Fruit fly (Drosophila melanogaster): ENCODE results near the gene CG13065.

CG13065 gene

dm6 chr3L:16313985-16314384, 36.8 kb downstream of the CG13065 start, which contains the start of gene CG13062:
Gene CG13062 (plus strand): TSS chr3L:16314285.
- TF ChIP-seq insv (optimal IDR thresholded peaks at IDR 0.05): no peak
- no peak for TF ChIP-seq Myc (optimal IDR thresholded peaks at IDR 0.05)
- TF ChIP-seq psq (optimal IDR thresholded peaks at IDR 0.05): no peak
- TF ChIP-seq h (optimal IDR thresholded peaks at IDR 0.05): no peak
- TF ChIP-seq ttk (optimal IDR thresholded peaks at IDR 0.05): no peak

DNA sequence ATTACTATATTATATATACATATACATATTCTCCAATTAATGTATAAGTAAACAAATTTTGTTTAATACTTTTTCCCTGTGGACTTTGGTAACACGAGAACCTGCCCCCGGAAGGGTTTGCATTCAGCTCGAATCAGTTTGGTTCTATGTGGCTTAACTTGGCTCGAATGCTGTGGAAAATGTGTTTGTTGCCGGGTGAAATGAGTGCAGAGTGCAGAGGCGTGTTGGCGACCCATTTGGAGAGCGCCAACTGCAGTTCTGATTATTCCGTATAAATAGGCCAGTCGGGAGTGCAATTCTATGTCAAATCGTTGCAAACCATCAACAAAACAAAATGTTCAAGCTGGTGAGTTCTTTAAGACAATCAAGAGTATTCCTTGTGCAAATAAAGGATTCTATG, 40.5 kb downstream of the CG13065 start, which contains the start of gene Nplp3:
Gene Nplp3 (plus strand): TSS at position 301 of the 400 bp plus-strand sequence.
- no peak for TF ChIP-seq Sin3A (optimal IDR thresholded peaks at IDR 0.05)
- TF ChIP-seq psq (optimal IDR thresholded peaks at IDR 0.05): no peak
- no peak for TF ChIP-seq ttk (optimal IDR thresholded peaks at IDR 0.05)
- no peak for TF ChIP-seq h (optimal IDR thresholded peaks at IDR 0.05)
- no peak for TF ChIP-seq Myc (optimal IDR thresholded peaks at IDR 0.05)
- TF ChIP-seq insv (optimal IDR thresholded peaks at IDR 0.05): no peak

- TF ChIP-seq psq (optimal IDR thresholded peaks at IDR 0.05) (no peak), Sin3A (optimal IDR thresholded peaks at IDR 0.05) (no peak), h (optimal IDR thresholded peaks at IDR 0.05) (no peak), ttk (optimal IDR thresholded peaks at IDR 0.05) (no peak), Myc (optimal IDR thresholded peaks at IDR 0.05) (no peak), insv (optimal IDR thresholded peaks at IDR 0.05) (no peak)
Observed at dm6 chr3L:16319399-16319906, 42.2 kb downstream of the CG13065 start, which contains the start of the genes CG13041 and CG13060. Gene CG13041 (minus strand): TSS chr3L:16319526. Gene CG13060 (plus strand): TSS chr3L:16319856.

- TF ChIP-seq insv (optimal IDR thresholded peaks at IDR 0.05) (no peak), Myc (optimal IDR thresholded peaks at IDR 0.05) (no peak), h (optimal IDR thresholded peaks at IDR 0.05) (no peak), psq (optimal IDR thresholded peaks at IDR 0.05) (no peak), Sin3A (optimal IDR thresholded peaks at IDR 0.05) (no peak), ttk (optimal IDR thresholded peaks at IDR 0.05) (no peak)
Observed at dm6 chr3L:16321172-16321571, 43.9 kb downstream of the CG13065 start, which contains the start of gene CG42718. Gene CG42718 (minus strand): TSS chr3L:16321272.

dm6 chr3L:16323372-16323771, 46.1 kb downstream of the CG13065 start, which contains the start of gene CG13059:
Gene CG13059 (plus strand): TSS chr3L:16323672.
- no peak for TF ChIP-seq insv (optimal IDR thresholded peaks at IDR 0.05)
- no peak for TF ChIP-seq Myc (optimal IDR thresholded peaks at IDR 0.05)
- TF ChIP-seq ttk (optimal IDR thresholded peaks at IDR 0.05): no peak

DNA sequence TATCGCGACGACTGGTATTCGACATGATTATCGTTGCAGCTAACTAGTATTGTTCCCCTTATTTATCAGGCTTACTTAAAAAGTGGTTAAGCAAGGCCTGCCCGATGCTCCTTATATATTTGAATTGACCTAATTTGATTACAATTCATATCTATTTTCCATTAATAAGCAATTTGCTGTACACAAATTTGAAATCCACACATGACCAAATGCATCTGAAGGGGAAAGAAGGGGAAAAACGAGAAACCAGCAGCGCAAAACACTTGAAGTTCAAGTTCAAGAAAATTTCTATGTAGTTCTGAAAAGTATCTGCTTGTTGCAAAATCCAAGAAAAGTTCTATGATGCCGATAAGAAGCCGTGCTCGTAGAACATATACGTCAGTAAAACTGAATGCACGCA, 49.4 kb downstream of the CG13065 start, which contains the start of the genes CG13040 and CG13039:
Gene CG13040 (minus strand): TSS at position 101 of the 400 bp plus-strand sequence.
Gene CG13039 (minus strand): TSS at position 106 of the 400 bp plus-strand sequence.
- no peak for TF ChIP-seq Sin3A (optimal IDR thresholded peaks at IDR 0.05)

DNA sequence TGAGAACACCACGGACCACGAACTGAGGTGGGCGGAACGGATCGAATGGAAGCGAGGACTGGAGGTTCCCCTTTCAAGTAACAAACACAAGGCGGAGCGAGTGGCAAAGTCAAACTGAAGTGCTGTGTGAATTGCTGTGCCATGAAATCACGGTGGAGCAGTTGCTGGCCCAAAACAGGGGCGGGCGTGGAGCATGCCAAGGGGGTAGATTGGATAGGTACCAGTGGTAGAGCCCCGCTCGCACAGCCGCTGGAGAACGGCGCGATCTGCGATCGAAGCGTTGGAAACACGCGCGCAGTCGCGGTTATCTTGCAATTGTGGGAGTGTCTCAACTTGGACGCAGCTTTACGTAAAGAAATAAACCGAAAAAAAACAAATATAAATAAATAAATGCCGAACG, 50.5 kb downstream of the CG13065 start, which contains the start of gene CG13038:
Gene CG13038 (minus strand): TSS at position 118 of the 400 bp plus-strand sequence.
- TF ChIP-seq Myc (optimal IDR thresholded peaks at IDR 0.05) (no peak), ttk (optimal IDR thresholded peaks at IDR 0.05) (no peak), psq (optimal IDR thresholded peaks at IDR 0.05) (no peak), h (optimal IDR thresholded peaks at IDR 0.05) (no peak), Sin3A (optimal IDR thresholded peaks at IDR 0.05) (no peak), insv (optimal IDR thresholded peaks at IDR 0.05) (no peak)

Data from Kc167 (cell line).